Worm (Caenorhabditis elegans) whole organism, early embryonic: ENCODE results near the gene srlf-13.

Experiments used
- B0310.2 ChIP-seq: sonication (generic microtip); optimal IDR thresholded peaks from 2 replicates; lab custom pipeline; 2016; ENCODE audit warnings: mild to moderate bottlenecking, missing genetic modification characterization, missing compliant biosample characterization
- F13C5.2 ChIP-seq: sonication (generic microtip); optimal IDR thresholded peaks from 2 replicates; lab custom pipeline; 2017; ENCODE audit warnings: mild to moderate bottlenecking, missing genetic modification characterization, inconsistent platforms, missing compliant biosample characterization
- aly-1 ChIP-seq: sonication (generic microtip); optimal IDR thresholded peaks from 2 replicates; lab custom pipeline; 2016; ENCODE audit warnings: missing genetic modification characterization, missing compliant biosample characterization
- ama-1 ChIP-seq: fragments of 150-350 bp; optimal IDR thresholded peaks from 2 replicates; lab custom pipeline; 2014
- ceh-13 ChIP-seq: fragments of 200-800 bp; sonication (Bioruptor generic); optimal IDR thresholded peaks from 2 replicates; lab custom pipeline; 2018; ENCODE audit warnings: mild to moderate bottlenecking, missing genetic modification characterization, missing compliant biosample characterization
- ceh-36 ChIP-seq: sonication (generic microtip); optimal IDR thresholded peaks from 2 replicates; lab custom pipeline; 2016; ENCODE audit warnings: missing genetic modification characterization, inconsistent platforms, missing compliant biosample characterization
- ets-7 ChIP-seq: sonication (generic microtip); optimal IDR thresholded peaks from 2 replicates; lab custom pipeline; 2016; ENCODE audit warnings: missing genotype, missing genetic modification characterization, missing compliant biosample characterization
- flt-1 ChIP-seq: fragments of 200-800 bp; sonication (Bioruptor generic); IDR thresholded peaks from 2 replicates; pipeline ENCODE4 v1.3.6; 2022; ENCODE audit warnings: missing genetic modification characterization, missing compliant biosample characterization
- hmbx-1 ChIP-seq: sonication (generic microtip); optimal IDR thresholded peaks from 2 replicates; lab custom pipeline; 2016; ENCODE audit warnings: mild to moderate bottlenecking, missing genetic modification characterization, missing compliant biosample characterization
- hmg-4 ChIP-seq: fragments of 200-800 bp; sonication (Bioruptor generic); optimal IDR thresholded peaks from 2 replicates; lab custom pipeline; 2018; ENCODE audit warnings: mild to moderate bottlenecking, missing genetic modification characterization, missing compliant biosample characterization
- hnd-1 ChIP-seq: sonication (generic microtip); optimal IDR thresholded peaks from 2 replicates; lab custom pipeline; 2016; ENCODE audit warnings: missing genetic modification characterization, missing compliant biosample characterization
- pes-1 ChIP-seq: fragments of 200-800 bp; sonication (Bioruptor generic); IDR thresholded peaks from 2 replicates; pipeline ENCODE4 v1.3.6; 2022; ENCODE audit warnings: missing genetic modification reagents, missing genetic modification characterization, missing compliant biosample characterization
- scrt-1 ChIP-seq: fragments of 200-800 bp; sonication (Bioruptor generic); IDR thresholded peaks from 2 replicates; pipeline ENCODE4 v1.3.6; 2022; ENCODE audit warnings: missing genetic modification characterization, missing compliant biosample characterization
- sea-1 ChIP-seq: fragments of 200-800 bp; sonication (Bioruptor generic); conservative IDR thresholded peaks from 2 replicates; pipeline ENCODE4 v1.3.6; 2022; ENCODE audit warnings: missing genetic modification characterization, missing compliant biosample characterization
- tbx-11 ChIP-seq: fragments of 200-800 bp; sonication (Bioruptor generic); IDR thresholded peaks from 2 replicates; pipeline ENCODE4 v1.3.6; 2022; ENCODE audit warnings: missing genetic modification characterization, missing compliant biosample characterization
- tbx-37 ChIP-seq: fragments of 200-800 bp; sonication (Bioruptor generic); conservative IDR thresholded peaks from 2 replicates; pipeline ENCODE4 v1.3.6; 2022; ENCODE audit warnings: missing genetic modification reagents, missing genetic modification characterization, missing compliant biosample characterization
- tra-4 ChIP-seq: sonication (generic microtip); optimal IDR thresholded peaks from 2 replicates; lab custom pipeline; 2017; ENCODE audit warnings: missing genetic modification characterization, missing compliant biosample characterization

The srlf-13 gene

ce11 chrIV:10858300-10859016 is 38.0 kb downstream of the srlf-13 start, which contains the start of the genes T11G6.2 and hars-1:
Gene T11G6.2 (minus strand): TSS chrIV:10858496.
Gene hars-1 (plus strand): TSS chrIV:10858957.
- TF ChIP-seq tbx-37 (GFP tag; lab: Robert Waterston, UW) (no peak), F13C5.2 (no peak), hmbx-1 (tag; lab: Kevin White, UChicago) (no peak), tbx-11 (GFP tag; lab: Robert Waterston, UW) (no peak)

ce11 chrIV:10855946-10856345 is 40.5 kb downstream of the srlf-13 start:
- TF ChIP-seq hnd-1 (tag; lab: Kevin White, UChicago) (no peak), tra-4 (no peak), B0310.2 (tag; lab: Kevin White, UChicago) (no peak), ceh-13 (GFP tag; lab: Kevin White, UChicago) (no peak), ceh-36 (tag; lab: Kevin White, UChicago) (no peak), aly-1 (tag; lab: Kevin White, UChicago) (no peak), ets-7 (tag; lab: Kevin White, UChicago) (no peak), hmg-4 (no peak), sea-1 (GFP tag; lab: Robert Waterston, UW) (no peak), pes-1 (GFP tag; lab: Robert Waterston, UW) (no peak), tbx-11 (GFP tag; lab: Robert Waterston, UW) (no peak), flt-1 (GFP tag; lab: Robert Waterston, UW) (no peak), hmbx-1 (tag; lab: Kevin White, UChicago) (no peak)

- TF ChIP-seq aly-1 (tag; lab: Kevin White, UChicago) (no peak), hnd-1 (tag; lab: Kevin White, UChicago) (no peak), tbx-11 (GFP tag; lab: Robert Waterston, UW) (no peak), scrt-1 (no peak), tbx-37 (GFP tag; lab: Robert Waterston, UW) (no peak), tra-4 (no peak), hmbx-1 (tag; lab: Kevin White, UChicago) (no peak), ceh-36 (tag; lab: Kevin White, UChicago) (no peak), F13C5.2 (no peak), ceh-13 (GFP tag; lab: Kevin White, UChicago) (no peak), B0310.2 (tag; lab: Kevin White, UChicago) (no peak), pes-1 (GFP tag; lab: Robert Waterston, UW) (no peak), ama-1 (lab: Kevin White, UChicago) (no peak), flt-1 (GFP tag; lab: Robert Waterston, UW) (no peak)
Observed at ce11 chrIV:10855049-10855448, 41.4 kb downstream of the srlf-13 start, which contains the start of gene T11G6.3. Gene T11G6.3 (minus strand): TSS chrIV:10855237.

- TF ChIP-seq tra-4 (no peak), tbx-37 (GFP tag; lab: Robert Waterston, UW) (no peak), flt-1 (GFP tag; lab: Robert Waterston, UW) (no peak), pes-1 (GFP tag; lab: Robert Waterston, UW) (no peak), ets-7 (tag; lab: Kevin White, UChicago) (no peak), hnd-1 (tag; lab: Kevin White, UChicago) (no peak), ceh-13 (GFP tag; lab: Kevin White, UChicago) (no peak), F13C5.2 (no peak)
Observed at ce11 chrIV:10854042-10854441, 42.4 kb downstream of the srlf-13 start.

ce11 chrIV:10852403-10852802 is 44.0 kb downstream of the srlf-13 start:
- TF ChIP-seq hnd-1 (tag; lab: Kevin White, UChicago) = no peak
- no peak for TF ChIP-seq ets-7 (tag; lab: Kevin White, UChicago)
- TF ChIP-seq ceh-13 (GFP tag; lab: Kevin White, UChicago) = no peak
- no peak for TF ChIP-seq hmg-4
- TF ChIP-seq ama-1 (lab: Kevin White, UChicago) = no peak
- TF ChIP-seq hmbx-1 (tag; lab: Kevin White, UChicago) = no peak

ce11 chrIV:10851833-10852232 is 44.6 kb downstream of the srlf-13 start, which contains the start of gene T11G6.4:
Gene T11G6.4 (minus strand): TSS chrIV:10851933.
- TF ChIP-seq tra-4 (no peak), flt-1 (GFP tag; lab: Robert Waterston, UW) (no peak), ceh-13 (GFP tag; lab: Kevin White, UChicago) (no peak), ceh-36 (tag; lab: Kevin White, UChicago) (no peak)

- no peak for TF ChIP-seq flt-1 (GFP tag; lab: Robert Waterston, UW)
- TF ChIP-seq hnd-1 (tag; lab: Kevin White, UChicago) = no peak
- no peak for TF ChIP-seq tbx-11 (GFP tag; lab: Robert Waterston, UW)
- no peak for TF ChIP-seq tra-4
- no peak for TF ChIP-seq sea-1 (GFP tag; lab: Robert Waterston, UW)
- TF ChIP-seq pes-1 (GFP tag; lab: Robert Waterston, UW) = no peak
- TF ChIP-seq ceh-36 (tag; lab: Kevin White, UChicago) = no peak
- no peak for TF ChIP-seq ets-7 (tag; lab: Kevin White, UChicago)
Observed at ce11 chrIV:10851136-10851535, 45.3 kb downstream of the srlf-13 start.
